Worm (Caenorhabditis elegans): ENCODE data around the gene bir-1.

Gene bir-1

DNA sequence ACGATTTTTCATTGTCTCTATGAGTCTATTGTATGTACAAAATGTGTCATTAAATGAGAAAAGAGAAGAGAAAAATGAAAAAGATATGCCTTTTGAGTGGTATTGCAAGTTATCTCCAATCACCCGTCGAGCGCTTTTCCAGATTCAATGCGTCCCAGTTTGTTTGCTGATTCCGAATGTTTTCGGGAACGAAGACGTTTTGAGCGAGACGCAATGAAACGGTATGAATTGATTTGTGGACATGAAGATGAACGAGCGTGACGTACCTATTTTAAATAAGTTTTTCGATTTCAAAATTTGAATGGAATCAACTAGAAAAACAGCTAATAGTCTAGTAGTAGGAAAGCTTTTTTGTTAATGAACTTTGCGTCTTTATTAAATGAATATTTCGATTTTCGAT is 27.5 kb upstream of the bir-1 start:
- peak; percentile 4 for TF ChIP-seq nhr-21 (tag; optimal IDR thresholded peaks at IDR 0.05)
- peak; percentile 4 for TF ChIP-seq blmp-1 (tag; optimal IDR thresholded peaks at IDR 0.05; ENCODE audit: insufficient read depth)
- TF ChIP-seq ama-1 (optimal IDR thresholded peaks at IDR 0.05): peak; percentile 53
- TF ChIP-seq elt-1 (tag; optimal IDR thresholded peaks at IDR 0.05): no peak
- peak; percentile 5 for TF ChIP-seq nhr-237 (tag; optimal IDR thresholded peaks at IDR 0.05)

DNA sequence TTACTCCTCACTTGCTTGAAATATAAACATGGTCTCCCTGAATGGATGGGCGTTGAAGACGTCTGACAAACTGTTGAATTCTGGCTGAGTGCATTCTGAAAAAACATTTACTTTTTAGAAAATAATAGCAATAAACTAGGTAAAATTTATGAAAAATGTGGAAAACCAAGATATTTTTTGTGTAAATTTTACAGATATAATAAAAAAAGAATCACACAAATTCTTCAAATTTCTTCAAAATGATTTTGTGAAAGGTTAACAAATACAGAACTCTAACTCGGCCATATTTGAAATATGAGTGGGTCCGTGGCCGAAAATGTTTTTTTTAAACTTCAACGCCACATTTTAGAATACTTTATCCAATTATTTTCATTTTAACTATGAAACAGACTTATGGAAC is 26.1 kb upstream of the bir-1 start, which contains the start of gene glb-15:
Gene glb-15, minus strand, starts transcription at position 101 of the 400 bp plus-strand sequence.
- no peak for TF ChIP-seq nhr-237 (tag; optimal IDR thresholded peaks at IDR 0.05)

DNA sequence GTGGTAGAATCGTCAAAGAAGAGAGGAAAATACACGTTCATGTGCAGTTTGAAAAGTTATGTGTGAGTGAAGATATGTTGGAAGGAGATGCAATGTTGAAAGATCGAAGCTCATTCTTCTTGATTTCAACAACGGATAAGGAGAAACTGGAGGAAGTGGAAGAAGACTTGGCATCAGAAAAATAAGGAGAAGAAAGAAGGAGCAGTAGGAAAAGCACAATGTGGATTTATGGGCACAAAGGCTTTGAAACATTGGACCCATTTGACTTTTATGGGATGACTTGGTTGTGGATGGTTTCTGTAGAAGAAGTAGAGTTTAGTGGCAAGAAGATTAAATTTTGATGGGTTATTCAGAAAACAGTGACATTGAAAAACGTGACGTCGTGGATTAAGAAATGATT is 24.2 kb upstream of the bir-1 start:
- TF ChIP-seq zag-1 (tag; optimal IDR thresholded peaks at IDR 0.05) (no peak), mab-5 (tag; optimal IDR thresholded peaks at IDR 0.05) (peak; percentile 58)

DNA sequence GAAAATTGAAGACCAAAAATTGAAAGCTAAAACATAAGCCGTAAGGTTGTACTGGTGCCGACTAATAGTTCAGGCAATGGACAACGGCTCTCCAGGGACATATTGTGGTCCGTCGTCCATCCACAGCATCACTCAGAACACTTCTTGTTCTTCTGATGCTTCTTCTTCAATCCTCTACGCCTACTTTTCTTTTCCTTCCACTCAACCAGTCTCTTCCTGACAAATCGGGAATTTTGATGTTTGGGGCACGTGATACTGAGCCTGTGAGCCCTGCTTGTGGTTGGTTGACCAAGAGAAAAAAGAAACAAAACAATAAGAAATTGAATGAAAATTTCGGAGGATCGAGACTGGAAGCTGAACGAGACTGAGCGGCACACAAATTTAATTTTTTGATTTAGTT is 23.0 kb upstream of the bir-1 start:
- TF ChIP-seq mdl-1 (tag; optimal IDR thresholded peaks at IDR 0.05): peak in 1 of 2 experiments; percentile 3
- TF ChIP-seq mab-5 (tag; optimal IDR thresholded peaks at IDR 0.05): peak; percentile 0
- no peak for TF ChIP-seq zag-1 (tag; optimal IDR thresholded peaks at IDR 0.05)
- no peak for TF ChIP-seq lsy-2 (tag; optimal IDR thresholded peaks at IDR 0.05)

DNA sequence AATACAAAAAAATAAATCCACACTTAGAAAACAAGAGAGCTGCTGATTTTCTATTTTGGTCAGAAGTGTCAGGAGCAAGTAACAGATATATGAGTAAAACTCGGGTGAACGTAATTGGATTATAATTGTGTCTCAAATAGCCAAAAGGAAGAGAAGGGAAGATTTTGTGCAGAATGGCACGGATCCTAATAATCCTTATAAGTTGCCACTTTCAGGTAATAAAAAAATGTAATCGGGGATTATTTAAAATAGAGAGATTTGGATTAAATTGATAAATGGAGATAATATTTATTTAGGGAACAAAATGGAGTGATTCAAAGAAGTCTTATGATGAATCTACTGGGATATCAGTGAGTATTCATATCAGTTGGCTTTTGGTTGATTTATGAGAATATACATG is 19.3 kb upstream of the bir-1 start:
- TF ChIP-seq snpc-4 (tag; optimal IDR thresholded peaks at IDR 0.05) (no peak), ceh-82 (tag; optimal IDR thresholded peaks at IDR 0.05) (no peak), peb-1 (tag; optimal IDR thresholded peaks at IDR 0.05) (no peak), fos-1 (tag; optimal IDR thresholded peaks at IDR 0.05) (no peak), crh-2 (tag; optimal IDR thresholded peaks at IDR 0.05) (no peak), nhr-12 (tag; optimal IDR thresholded peaks at IDR 0.05) (no peak), egl-27 (tag; optimal IDR thresholded peaks at IDR 0.05) (no peak), alr-1 (tag; optimal IDR thresholded peaks at IDR 0.05) (no peak), dmd-4 (tag; optimal IDR thresholded peaks at IDR 0.05) (no peak), ztf-11 (tag; optimal IDR thresholded peaks at IDR 0.05) (no peak)

DNA sequence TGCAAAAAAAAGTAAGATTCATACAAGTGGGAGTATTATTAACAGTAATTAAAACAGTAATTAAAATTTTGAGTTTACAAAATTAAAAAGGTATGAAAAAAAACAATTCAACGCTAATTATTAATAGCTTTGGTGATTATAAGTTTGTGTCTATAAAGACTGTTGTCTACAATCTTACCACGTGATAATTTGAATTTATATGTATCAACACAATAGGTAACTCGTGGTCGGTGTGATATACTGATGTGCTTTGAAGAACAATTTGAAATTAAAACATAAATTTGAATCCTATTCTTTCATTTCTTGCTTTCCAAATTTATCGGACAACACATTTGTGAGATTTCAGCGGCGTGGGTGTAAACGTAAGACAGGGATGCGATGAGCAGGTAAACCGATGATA is 16.4 kb upstream of the bir-1 start:
- TF ChIP-seq ztf-11 (tag; optimal IDR thresholded peaks at IDR 0.05) (no peak), nhr-21 (tag; optimal IDR thresholded peaks at IDR 0.05) (no peak), snpc-4 (tag; optimal IDR thresholded peaks at IDR 0.05) (no peak), lin-39 (tag; optimal IDR thresholded peaks at IDR 0.05) (no peak)

DNA sequence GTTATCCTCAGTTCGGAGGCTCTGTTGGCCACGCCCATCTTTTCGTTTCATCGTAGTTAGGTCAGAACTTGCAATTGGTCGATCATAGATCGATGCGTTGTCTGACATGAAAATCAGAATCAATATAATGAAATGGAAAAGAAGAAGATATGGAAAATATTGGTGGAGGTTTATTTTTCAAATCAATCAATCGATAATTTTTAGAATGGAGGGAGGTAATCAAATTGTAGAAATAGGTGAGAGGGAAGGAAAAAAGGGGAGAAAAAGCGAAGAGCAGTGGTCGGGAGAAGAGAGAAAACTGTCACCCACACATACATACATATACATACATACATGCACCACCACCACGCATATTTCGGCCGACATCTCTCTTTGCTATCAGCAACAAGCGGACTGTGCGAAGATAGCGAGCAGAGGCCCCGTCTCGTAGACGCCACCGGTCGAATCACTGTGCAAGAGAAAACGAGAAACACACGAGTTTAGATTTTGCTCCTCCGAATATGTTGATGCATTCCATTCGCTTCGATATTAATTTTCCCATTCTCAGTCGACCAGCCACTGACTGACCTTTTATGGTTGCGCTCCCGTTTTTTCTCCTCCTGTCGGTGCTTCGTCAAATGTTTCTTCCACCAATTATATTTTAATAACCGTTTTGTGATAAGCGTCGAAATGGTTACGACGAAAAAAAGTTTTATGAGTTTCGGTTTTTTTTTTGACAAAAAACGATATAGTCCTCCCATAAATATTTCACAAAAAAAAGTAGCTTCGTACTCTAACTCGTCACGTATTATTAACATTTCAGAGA is 14.9 kb upstream of the bir-1 start, which contains the start of gene F35B12.10:
Gene F35B12.10, minus strand, starts transcription at position 51 of the 805 bp plus-strand sequence.
- TF ChIP-seq sma-9 (GFP tag; optimal IDR thresholded peaks at IDR 0.05) (peak; percentile 58), sma-9 (tag; optimal IDR thresholded peaks at IDR 0.05) (no peak), crh-2 (tag; optimal IDR thresholded peaks at IDR 0.05) (peak; percentile 28), F13H6.1 (tag; optimal IDR thresholded peaks at IDR 0.05) (peak; percentile 27), sem-4 (tag; optimal IDR thresholded peaks at IDR 0.05) (no peak), gmeb-1 (tag; optimal IDR thresholded peaks at IDR 0.05) (peak; percentile 26), snpc-4 (tag; optimal IDR thresholded peaks at IDR 0.05) (no peak), fos-1 (tag; optimal IDR thresholded peaks at IDR 0.05) (peak; percentile 55), sma-3 (GFP tag; optimal IDR thresholded peaks at IDR 0.05) (peak; percentile 49)

DNA sequence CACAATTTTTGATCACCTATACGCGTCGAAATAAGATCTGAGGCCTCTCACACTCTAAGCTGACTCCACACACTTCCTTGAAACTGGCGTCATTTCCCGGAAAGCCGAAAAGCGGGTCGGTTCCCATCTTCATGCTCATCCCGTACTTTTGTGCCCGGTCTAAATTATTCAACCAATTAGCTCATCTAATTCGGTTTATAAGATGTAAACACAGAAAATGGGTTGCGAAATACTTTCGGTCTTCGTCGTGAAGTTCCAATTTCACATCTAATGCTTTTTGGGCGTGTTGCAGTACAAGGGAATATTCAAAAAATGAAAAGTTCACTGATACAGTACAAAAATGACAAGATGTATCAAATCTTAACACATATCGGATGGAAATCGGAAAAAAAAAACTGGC is 13.1 kb upstream of the bir-1 start:
- TF ChIP-seq ceh-82 (tag; optimal IDR thresholded peaks at IDR 0.05) (no peak), nhr-129 (tag; optimal IDR thresholded peaks at IDR 0.05) (no peak), alr-1 (tag; optimal IDR thresholded peaks at IDR 0.05) (no peak), nhr-237 (tag; optimal IDR thresholded peaks at IDR 0.05) (no peak), lin-11 (tag; optimal IDR thresholded peaks at IDR 0.05) (no peak), lsy-2 (tag; optimal IDR thresholded peaks at IDR 0.05) (no peak), nhr-25 (tag; optimal IDR thresholded peaks at IDR 0.05) (no peak)

Data from whole organism, L2 larva.